Fruit fly (Drosophila melanogaster) whole organism, larva: Measurements from ENCODE around the gene Sarm.
A peak's percentile ranks its signal among the peaks of the same experiment; 100 is the strongest.

Experiments
- noc ChIP-seq: fragments of 200-800 bp; sonication (Bioruptor generic); optimal IDR thresholded peaks from 3 replicates; lab custom pipeline; 2019; ENCODE audit warnings: missing biosample characterization, mild to moderate bottlenecking, missing genetic modification characterization, moderate library complexity

Sarm gene

DNA sequence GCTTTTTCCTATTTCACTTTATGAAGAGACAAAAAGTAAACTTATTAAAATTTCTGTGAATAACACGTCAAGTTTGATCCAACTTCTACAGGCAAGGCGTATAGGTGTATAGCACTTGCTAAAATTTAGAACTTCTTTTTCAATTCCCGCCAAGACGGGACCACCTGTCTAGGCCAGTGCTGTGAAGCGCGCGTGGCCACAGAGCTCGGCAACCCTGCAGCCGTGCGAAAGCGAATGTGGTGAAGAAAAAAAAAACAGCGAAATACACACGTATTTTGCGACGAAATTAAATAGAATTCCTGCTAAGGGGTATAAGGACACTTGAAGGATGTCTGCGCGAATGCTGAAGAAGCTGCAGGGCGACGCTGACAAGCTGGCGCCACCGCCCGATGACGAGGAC, 46.5 kb downstream of the Sarm start, which contains the start of gene Nulp1:
Gene Nulp1, plus strand, starts transcription at position 198 of the 400 bp plus-strand sequence.
- TF ChIP-seq noc (tag; lab: Kevin White, UChicago), result no peak

DNA sequence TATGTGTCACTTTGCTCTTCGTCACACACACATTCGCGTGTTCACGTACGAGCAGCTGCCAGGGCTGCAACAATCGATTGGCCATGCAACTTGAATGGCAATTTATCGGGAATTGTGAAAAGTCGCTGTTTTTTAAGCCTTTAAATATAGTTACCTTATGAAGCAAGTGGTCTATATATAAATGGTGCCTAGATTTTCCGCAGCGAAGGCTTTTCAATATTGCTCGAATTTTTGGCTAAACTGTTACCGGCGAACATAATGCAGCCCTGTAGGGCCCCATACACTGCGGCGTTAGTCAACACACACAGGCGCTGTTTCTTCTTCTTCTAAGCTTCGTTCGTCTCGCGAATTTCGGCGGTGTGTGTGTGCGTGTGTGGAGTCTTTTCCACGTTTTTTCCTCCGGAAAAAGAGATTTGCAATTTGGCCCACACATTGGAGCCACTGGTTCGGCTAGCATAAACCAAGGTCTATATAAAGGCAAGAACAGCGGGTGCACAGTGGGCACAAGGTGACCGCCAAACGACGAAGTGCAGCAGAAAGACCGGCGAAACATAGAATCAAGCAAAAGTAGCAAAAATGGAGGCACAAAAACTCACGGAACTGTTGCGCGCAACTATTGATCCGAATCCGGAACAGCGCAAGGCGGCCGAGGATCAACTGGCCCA, 52.3 kb downstream of the Sarm start, which contains the start of the genes Arp3 and msk:
Gene Arp3, minus strand, starts transcription at position 39 of the 665 bp plus-strand sequence.
Gene msk, plus strand, starts transcription at position 316 of the 665 bp plus-strand sequence.
- TF ChIP-seq noc (tag; lab: Kevin White, UChicago), result peak; percentile 76

DNA sequence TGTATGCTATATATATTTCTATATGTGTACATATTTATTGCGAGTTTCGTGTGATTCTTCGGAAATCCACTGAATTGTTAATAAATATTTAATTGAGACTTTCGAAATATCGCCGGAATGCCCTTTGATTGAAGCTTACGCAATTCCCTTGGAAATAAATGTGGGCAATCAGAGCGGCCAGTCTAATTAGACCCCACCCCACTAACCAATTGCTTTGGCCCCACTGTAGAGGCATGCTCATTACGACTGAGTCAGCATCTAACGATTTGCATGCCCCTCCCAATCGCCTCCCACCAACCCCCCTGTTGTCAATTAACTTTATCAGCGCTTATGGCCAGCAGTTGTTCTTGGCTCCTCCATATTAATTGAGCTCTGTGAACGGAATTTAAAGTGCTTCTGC, 53.1 kb downstream of the Sarm start:
- no peak for TF ChIP-seq noc (tag; lab: Kevin White, UChicago)

DNA sequence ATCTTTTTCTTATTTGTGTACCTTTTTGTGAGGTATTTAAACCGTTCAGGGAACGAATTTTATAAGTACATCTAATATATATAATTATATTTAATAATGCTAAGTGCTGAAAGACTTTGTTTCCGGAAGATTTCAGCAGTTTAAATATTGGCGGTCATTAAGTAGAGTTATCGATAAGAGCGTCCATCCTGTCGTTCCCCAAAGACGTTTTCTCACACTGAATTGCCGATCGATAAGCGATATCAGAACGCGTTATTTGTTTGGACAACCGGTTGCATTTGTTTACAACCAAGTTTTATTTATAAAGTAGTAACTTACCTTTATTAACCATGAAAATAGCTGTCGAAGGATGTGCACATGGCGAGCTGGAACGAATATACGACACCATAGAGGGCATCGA, 57.9 kb downstream of the Sarm start, which contains the start of gene ldbr:
Gene ldbr, plus strand, starts transcription at position 238 of the 400 bp plus-strand sequence.
- no peak for TF ChIP-seq noc (tag; lab: Kevin White, UChicago)

DNA sequence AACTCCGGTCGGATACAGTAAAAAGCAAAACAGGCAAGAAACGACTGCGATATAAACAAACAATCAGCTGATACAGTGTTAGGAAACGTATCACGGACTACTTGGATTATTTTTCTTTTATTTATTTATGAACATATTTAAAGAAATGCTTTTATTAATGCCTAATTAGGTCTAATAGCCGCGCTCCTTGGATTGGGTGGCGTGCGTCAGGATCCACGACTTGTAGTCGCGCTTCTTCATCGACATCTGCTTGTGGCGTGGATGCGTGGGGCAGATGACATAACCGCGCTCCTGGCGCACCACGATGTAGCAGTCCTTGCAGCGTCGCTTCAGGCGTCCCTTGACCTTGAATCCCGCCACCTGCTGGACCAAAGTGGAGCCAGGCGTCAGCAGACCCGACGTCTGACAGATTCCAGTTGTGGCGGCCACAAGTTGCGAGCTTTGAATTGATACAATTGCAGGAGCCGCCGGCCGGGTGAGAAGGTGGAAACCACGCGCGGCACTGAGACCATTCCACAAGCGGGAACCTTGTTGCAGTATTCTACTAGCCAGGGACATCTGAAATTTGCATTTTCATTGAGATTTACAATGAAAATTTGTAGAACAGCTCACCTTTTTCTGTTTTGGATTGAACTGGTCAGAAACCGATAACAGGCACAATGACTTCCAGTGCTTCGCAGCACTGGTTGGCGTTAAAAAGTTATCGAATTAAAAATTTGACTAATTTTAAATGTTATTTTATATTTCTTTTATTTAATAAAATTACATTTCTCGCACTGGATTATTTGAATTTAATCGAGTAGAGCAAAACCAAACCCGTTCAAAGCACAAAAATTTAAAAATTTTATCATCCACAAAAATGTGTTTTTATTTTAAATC, 61.0 kb downstream of the Sarm start, which contains the start of the genes CG7550 and mRpL36:
Gene CG7550, minus strand, starts transcription at position 51 of the 879 bp plus-strand sequence.
Gene mRpL36, minus strand, starts transcription at position 652 of the 879 bp plus-strand sequence.
- no peak for TF ChIP-seq noc (tag; lab: Kevin White, UChicago)

DNA sequence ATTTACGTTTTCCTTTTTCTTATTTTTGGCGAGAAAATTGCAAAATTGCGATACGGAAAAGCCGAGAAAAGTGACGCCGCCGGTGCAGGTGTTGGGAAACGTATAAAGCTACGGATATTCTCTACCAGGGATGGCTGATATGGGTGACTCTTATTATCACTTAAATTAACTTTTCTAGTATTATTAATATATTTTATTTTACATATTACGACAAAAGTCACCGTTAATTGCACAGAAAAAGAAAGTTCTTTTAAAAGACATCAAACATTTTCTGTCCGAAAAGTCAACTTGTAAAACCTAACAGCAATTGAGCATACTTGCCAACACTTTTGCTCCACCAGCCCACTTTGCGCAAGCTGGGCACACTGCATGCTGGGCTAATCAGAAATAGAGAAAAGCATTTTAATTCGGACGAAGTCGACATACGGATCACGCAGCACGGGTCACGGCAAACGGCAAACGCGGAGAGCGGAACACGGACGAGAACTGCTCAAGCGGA, 64.1 kb downstream of the Sarm start, which contains the start of the genes Cds and Uba2:
Gene Cds, plus strand, starts transcription at position 51 of the 499 bp plus-strand sequence.
Gene Uba2, minus strand, starts transcription at position 107 of the 499 bp plus-strand sequence.
- TF ChIP-seq noc (tag; lab: Kevin White, UChicago), result peak; percentile 93

DNA sequence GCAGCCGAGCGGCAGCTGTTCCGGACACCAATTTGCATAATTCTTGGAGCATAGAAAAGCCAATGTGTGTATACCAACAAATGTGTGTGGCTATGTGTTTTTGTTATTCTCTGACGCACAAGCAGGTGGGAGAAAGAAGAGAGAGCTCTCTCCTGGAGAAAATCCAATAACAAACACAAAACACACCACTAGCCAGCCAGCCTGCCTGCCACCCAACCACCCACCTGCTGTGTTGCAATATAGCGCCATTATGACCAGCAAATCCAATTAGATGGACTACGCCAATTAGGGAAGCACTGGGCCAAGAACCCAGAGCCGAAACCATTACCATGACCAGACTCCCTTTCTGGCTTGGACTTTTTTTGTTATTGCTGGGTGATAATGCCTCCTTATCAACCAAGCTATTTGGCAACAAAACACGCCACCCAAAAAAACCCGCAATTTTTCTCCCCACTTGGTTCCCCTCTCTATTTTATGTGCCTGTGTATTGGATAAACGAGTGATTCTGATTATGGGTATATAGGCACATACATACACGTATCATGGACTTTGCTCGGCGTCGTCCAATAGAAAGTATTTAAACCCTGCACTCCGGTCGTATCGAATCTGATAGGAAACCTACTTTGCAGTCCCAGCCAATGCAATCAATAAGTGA, 64.8 kb downstream of the Sarm start:
- peak; percentile 60 for TF ChIP-seq noc (tag; lab: Kevin White, UChicago)

DNA sequence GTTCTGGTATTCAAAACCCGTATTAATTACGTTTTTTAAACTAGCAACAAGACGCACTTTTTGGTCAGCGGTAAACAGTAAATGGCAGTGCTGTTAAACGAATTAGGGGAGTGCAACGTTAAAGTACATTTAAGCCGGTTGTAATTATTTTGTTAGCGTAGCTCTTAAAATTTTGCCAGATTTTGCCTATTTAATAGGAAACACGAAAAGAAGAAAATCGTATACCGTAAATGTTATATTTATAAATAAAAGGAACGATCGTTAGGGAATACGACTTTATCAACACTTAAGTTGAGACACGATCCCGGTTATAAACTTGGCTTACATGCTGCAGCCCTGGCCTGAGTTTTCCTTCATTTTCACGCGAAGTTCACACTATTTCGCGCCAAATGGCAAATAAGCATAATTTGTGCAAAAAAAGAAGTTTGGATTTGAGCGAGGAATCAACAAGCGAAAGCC, 73.8 kb downstream of the Sarm start, which contains the start of the genes Setx and mus301:
Gene Setx, minus strand, starts transcription at position 51 of the 459 bp plus-strand sequence.
Gene mus301, plus strand, starts transcription at position 361 of the 459 bp plus-strand sequence.
- TF ChIP-seq noc (tag; lab: Kevin White, UChicago), result no peak

DNA sequence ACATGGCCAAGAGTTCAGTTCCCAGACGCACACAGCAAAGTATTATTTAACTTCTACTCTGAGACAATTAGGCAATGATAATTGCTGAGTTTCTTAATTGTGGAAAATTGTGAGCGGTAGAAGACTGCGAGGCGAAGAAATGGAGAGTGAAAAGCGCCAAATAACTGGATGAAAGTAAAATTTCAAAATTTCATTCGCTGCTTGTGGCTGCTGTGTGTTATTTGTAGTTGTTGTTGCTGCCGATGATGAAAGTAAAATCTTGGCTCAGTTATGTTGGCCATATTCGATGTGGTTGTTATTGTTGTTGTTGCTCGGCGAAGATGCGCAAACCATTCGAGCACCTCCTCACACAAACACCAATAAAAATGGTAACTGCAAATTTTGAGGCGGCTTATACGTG, 86.6 kb downstream of the Sarm start:
- TF ChIP-seq noc (tag; lab: Kevin White, UChicago), result no peak

DNA sequence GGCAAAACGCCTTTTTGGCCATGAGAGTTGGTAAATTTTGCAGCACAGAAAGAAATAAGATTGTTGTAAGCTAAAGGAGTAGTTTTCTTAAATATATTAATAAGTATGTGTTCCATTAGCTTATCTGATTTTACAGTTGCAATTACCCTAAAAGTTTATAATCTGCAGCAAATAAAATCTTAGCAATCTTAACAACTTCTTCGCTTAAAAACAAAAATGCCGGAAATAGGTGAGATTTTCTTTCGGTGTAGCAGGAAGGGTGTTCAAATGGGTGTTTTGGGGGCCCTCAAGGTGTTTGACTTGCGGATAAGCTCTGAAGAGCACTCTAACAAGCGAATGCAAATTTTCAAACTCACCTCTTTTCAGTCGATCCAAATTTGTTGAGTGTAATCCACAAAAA, 87.1 kb downstream of the Sarm start:
- no peak for TF ChIP-seq noc (tag; lab: Kevin White, UChicago)

DNA sequence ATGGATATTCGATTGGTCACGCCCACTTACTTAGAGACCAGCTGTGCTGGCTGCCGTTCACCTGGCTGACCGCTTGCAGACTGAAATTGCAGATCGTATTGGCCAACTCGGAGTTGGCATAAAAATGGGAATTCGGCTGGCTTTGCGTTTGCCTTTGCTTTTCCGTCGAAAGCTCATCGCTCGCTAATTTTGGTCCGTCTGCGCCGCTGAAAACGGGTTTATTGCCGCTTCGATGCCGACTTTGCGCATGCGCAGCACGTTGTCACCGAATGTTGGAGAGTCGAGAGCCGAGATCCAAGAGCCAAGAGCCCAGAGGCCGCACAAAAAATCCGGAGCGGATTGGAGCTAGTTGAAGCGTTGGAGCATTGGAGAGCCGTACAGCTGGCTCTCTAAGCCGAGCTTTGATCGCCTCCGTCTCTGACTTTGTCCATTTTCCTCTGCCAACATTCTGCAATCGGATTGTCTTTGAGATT, 88.1 kb downstream of the Sarm start, which contains the start of gene CG13676:
Gene CG13676, minus strand, starts transcription at position 87 of the 473 bp plus-strand sequence.
- peak; percentile 3 for TF ChIP-seq noc (tag; lab: Kevin White, UChicago)

DNA sequence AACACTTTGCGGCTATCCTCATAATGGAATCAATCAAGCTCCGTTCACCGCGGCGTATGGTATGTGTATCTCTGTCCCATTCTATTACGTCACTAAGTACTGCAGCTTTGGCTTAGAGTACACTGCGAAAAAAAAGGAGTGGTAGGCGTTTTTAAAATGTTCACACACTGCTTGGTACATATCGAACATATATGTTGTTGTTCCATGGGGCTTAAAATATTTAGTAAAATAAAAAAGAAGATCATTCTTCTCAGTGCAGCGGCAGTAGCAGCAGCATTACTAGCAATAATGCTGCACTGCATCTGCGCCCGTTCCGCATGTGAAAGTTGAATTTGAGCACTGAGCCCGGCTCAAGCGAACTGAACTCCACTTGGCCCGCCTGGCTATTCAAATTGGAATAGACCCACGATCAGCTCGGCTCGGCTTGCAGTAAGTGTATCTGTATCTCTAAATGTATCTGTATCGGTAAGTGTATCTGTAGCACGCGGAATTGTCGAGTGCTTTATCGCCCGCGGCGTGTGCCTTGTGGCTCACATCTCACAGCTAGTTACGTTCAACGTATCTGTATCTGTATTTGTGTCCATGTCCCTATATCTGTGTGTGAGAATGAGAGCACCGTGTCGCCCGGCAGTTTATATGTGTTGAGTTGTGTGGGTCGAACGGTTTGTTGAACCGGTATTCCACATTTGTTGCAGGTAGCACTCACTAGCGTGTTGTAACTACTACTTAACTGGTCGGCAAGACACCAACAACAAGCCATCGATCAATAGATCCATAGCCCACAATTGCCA, 89.7 kb downstream of the Sarm start:
- no peak for TF ChIP-seq noc (tag; lab: Kevin White, UChicago)

DNA sequence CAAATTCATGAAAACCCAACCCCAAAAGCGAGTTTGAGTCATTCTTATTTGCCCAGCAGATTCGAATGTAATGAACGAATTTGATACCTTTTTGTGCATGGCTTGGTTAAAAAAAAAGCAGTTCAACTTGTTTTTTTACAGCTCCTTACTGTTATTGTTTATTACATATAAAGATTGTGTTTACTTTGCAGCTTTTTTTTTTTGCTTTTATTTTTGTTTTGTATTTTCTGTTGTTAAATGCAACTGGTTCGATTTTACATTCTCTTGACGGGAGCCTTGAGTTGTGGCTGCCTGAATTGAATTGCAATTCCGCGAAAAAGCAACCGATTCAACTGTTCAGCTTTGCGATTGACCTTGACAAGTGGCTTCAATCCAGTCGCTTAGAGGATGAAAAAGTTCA, 90.9 kb downstream of the Sarm start:
- TF ChIP-seq noc (tag; lab: Kevin White, UChicago), result no peak

DNA sequence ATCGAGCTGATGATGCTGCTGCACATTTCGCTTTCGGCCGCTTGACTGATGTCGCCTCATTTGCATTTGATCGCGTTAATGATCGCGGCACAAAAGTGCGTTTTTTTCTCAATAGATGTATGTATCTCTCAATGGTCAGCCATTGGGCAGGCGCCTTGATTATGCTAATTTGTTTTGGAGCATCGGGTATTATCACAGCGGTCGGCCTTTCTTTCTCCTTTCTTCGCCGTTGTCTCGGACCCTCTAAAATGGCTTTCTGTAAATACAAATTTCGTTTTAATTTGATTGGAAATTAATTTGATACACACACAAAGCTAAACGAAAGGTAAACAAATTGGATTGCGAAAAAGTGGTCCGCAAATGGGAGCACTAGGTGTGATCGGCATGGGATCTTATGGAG, 91.7 kb downstream of the Sarm start:
- no peak for TF ChIP-seq noc (tag; lab: Kevin White, UChicago)
